1 fruit fly cellular context compared by ENCODE assay signal in genomic region chr3R:22573590-22573989, dm6.
TF ChIP-seq lines count a peak whose summit lies in the region.

No protein-coding gene starts in this region.

TF ChIP-seq in whole organism, embryonic, 481 proteins besides CTCF, POLR2A, EP300 and RAD21 (continued from another document):
- TF ChIP-seq CG17359 (tag; optimal IDR thresholded peaks at IDR 0.05; lab: Kevin White, UChicago): peak; percentile 39
- TF ChIP-seq Fer1 (GFP tag; optimal IDR thresholded peaks at IDR 0.05; lab: Kevin White, UChicago): peak; percentile 29
- TF ChIP-seq HHEX (GFP tag; optimal IDR thresholded peaks at IDR 0.05; lab: Kevin White, UChicago): peak; percentile 9
- peak in 1 of 2 experiments; percentile 2 for TF ChIP-seq bsh (GFP tag; optimal IDR thresholded peaks at IDR 0.05; lab: Kevin White, UChicago)
- peak; percentile 0 for TF ChIP-seq CG3281 (GFP tag; optimal IDR thresholded peaks at IDR 0.05; lab: Kevin White, UChicago)
- no peak for TF ChIP-seq CG8290 (GFP tag; optimal IDR thresholded peaks at IDR 0.05; lab: Kevin White, UChicago)
- peak in 1 of 2 experiments; percentile 25 for TF ChIP-seq CG8290 (tag; optimal IDR thresholded peaks at IDR 0.05; lab: Kevin White, UChicago)
- peak; percentile 21 for TF ChIP-seq CG12659 (GFP tag; optimal IDR thresholded peaks at IDR 0.05; lab: Kevin White, UChicago)
- TF ChIP-seq CG6813 (GFP tag; optimal IDR thresholded peaks at IDR 0.05; lab: Kevin White, UChicago): peak; percentile 25
- peak; percentile 20 for TF ChIP-seq CG17912 (GFP tag; optimal IDR thresholded peaks at IDR 0.05; lab: Kevin White, UChicago)
- TF ChIP-seq E2f2 (GFP tag; IDR thresholded peaks at IDR 0.05; lab: Robert Waterston, UW): peak; percentile 26; the same call in 1 of the 2 replicates
- no peak for TF ChIP-seq Antp (GFP tag; optimal IDR thresholded peaks at IDR 0.05; lab: Kevin White, UChicago)
- TF ChIP-seq CG10209 (GFP tag; optimal IDR thresholded peaks at IDR 0.05; lab: Kevin White, UChicago): peak; percentile 22
- TF ChIP-seq nau (GFP tag; optimal IDR thresholded peaks at IDR 0.05; lab: Kevin White, UChicago): peak; percentile 2
- 0 out of 2 replicates have a peak, but pooled peaks have one; percentile 33 for TF ChIP-seq Awh (GFP tag; IDR thresholded peaks at IDR 0.05; lab: Robert Waterston, UW)
- TF ChIP-seq odd (GFP tag; optimal IDR thresholded peaks at IDR 0.05; lab: Kevin White, UChicago): peak; percentile 8
- TF ChIP-seq CG12219 (GFP tag; optimal IDR thresholded peaks at IDR 0.05; lab: Kevin White, UChicago): peak; percentile 38
- TF ChIP-seq CG13894 (tag; optimal IDR thresholded peaks at IDR 0.05; lab: Kevin White, UChicago): no peak
- peak; percentile 14 for TF ChIP-seq Vsx1 (GFP tag; optimal IDR thresholded peaks at IDR 0.05; lab: Kevin White, UChicago)
- no peak for TF ChIP-seq Dek (tag; optimal IDR thresholded peaks at IDR 0.05; lab: Kevin White, UChicago)
- peak; percentile 58 for TF ChIP-seq wek (GFP tag; optimal IDR thresholded peaks at IDR 0.05; lab: Kevin White, UChicago)
- TF ChIP-seq CG17385 (GFP tag; optimal IDR thresholded peaks at IDR 0.05; lab: Kevin White, UChicago): peak; percentile 38
- TF ChIP-seq Med (GFP tag; lab: Kevin White, UChicago): peak; percentile 75
- peak; percentile 22 for TF ChIP-seq CG33557 (GFP tag; optimal IDR thresholded peaks at IDR 0.05; lab: Kevin White, UChicago)
- TF ChIP-seq kni (GFP tag; optimal IDR thresholded peaks at IDR 0.05; lab: Kevin White, UChicago): peak; percentile 56
- TF ChIP-seq CG30020 (tag; optimal IDR thresholded peaks at IDR 0.05; lab: Kevin White, UChicago): no peak
- no peak for TF ChIP-seq Eip74EF (GFP tag; optimal IDR thresholded peaks at IDR 0.05; lab: Kevin White, UChicago)
TF ChIP-seq in whole organism, embryonic: peak in this region for 56.
